Worm (Caenorhabditis elegans) whole organism, L3 larva: ENCODE data around the gene C45G9.10.
A peak's percentile ranks its signal among the peaks of the same experiment; 100 is the strongest.

Source experiments
- R02D3.7 ChIP-seq: fragments of 150-350 bp; optimal IDR thresholded peaks from 2 replicates; lab custom pipeline; 2014; ENCODE audit warnings: missing biosample characterization, missing genetic modification characterization
- ZK546.5 ChIP-seq: sonication (generic microtip); optimal IDR thresholded peaks from 2 replicates; lab custom pipeline; 2017; ENCODE audit warnings: missing biosample characterization, missing genetic modification characterization
- aly-2 ChIP-seq: fragments of 150-350 bp; optimal IDR thresholded peaks from 2 replicates; lab custom pipeline; 2014; ENCODE audit warnings: missing biosample characterization, missing genetic modification characterization
- ama-1 ChIP-seq: fragments of 150-350 bp; optimal IDR thresholded peaks from 2 replicates; lab custom pipeline; 2018
- ceh-16 ChIP-seq: sonication (generic microtip); optimal IDR thresholded peaks from 2 replicates; lab custom pipeline; 2017; ENCODE audit warnings: missing biosample characterization, missing genetic modification characterization
- ceh-28 ChIP-seq: fragments of 150-350 bp; optimal IDR thresholded peaks from 2 replicates; lab custom pipeline; 2014; ENCODE audit warnings: missing biosample characterization, missing genetic modification reagents, missing genetic modification characterization
- ceh-82 ChIP-seq: fragments of 150-350 bp; optimal IDR thresholded peaks from 2 replicates; lab custom pipeline; 2014; ENCODE audit warnings: missing biosample characterization, missing genetic modification characterization
- ceh-9 ChIP-seq: sonication (generic microtip); optimal IDR thresholded peaks from 2 replicates; lab custom pipeline; 2018; ENCODE audit warnings: missing biosample characterization, missing genetic modification characterization
- daf-12 ChIP-seq: fragments of 150-350 bp; optimal IDR thresholded peaks from 2 replicates; lab custom pipeline; 2014; ENCODE audit warnings: missing biosample characterization, missing genetic modification reagents, missing genetic modification characterization
- egl-27 ChIP-seq: sonication (generic microtip); optimal IDR thresholded peaks from 4 replicates; lab custom pipeline; 2017; ENCODE audit warnings: missing biosample characterization, missing genetic modification reagents, missing genetic modification characterization
- egl-5 ChIP-seq: fragments of 150-350 bp; optimal IDR thresholded peaks from 2 replicates; lab custom pipeline; 2017; ENCODE audit warnings: missing biosample characterization, missing genetic modification reagents, missing genetic modification characterization, inconsistent platforms
- elt-1 ChIP-seq: fragments of 150-350 bp; optimal IDR thresholded peaks from 2 replicates; lab custom pipeline; 2014; ENCODE audit warnings: missing biosample characterization, missing genetic modification characterization
- elt-2 ChIP-seq: sonication (generic microtip); optimal IDR thresholded peaks from 2 replicates; lab custom pipeline; 2016; ENCODE audit warnings: missing genetic modification reagents, mild to moderate bottlenecking, missing genetic modification characterization, missing compliant biosample characterization
- elt-3 ChIP-seq, 3 experiments: fragments of 150-350 bp in 1 of 3; sonication (generic microtip) in 2 of 3; optimal IDR thresholded peaks; 2 replicates in 2 of 3; 4 replicates in 1 of 3; lab custom pipeline; 2014 to 2017; ENCODE audit warnings: missing biosample characterization in 3 of 3, missing genetic modification characterization in 3 of 3
- eor-1 ChIP-seq, 2 experiments: fragments of 150-350 bp; optimal IDR thresholded peaks; 2 replicates each; lab custom pipeline; 2014 to 2018; ENCODE audit warnings: missing biosample characterization in 2 of 2, missing genetic modification characterization in 2 of 2
- fkh-10 ChIP-seq: sonication (generic microtip); optimal IDR thresholded peaks from 2 replicates; lab custom pipeline; 2017; ENCODE audit warnings: missing biosample characterization, missing genetic modification reagents, missing genetic modification characterization
- fkh-2 ChIP-seq: fragments of 150-350 bp; optimal IDR thresholded peaks from 2 replicates; lab custom pipeline; 2014; ENCODE audit warnings: missing biosample characterization, missing genetic modification reagents, missing genetic modification characterization
- fos-1 ChIP-seq: fragments of 150-350 bp; optimal IDR thresholded peaks from 2 replicates; lab custom pipeline; 2014; ENCODE audit warnings: missing biosample characterization, missing genetic modification characterization
- hmg-11 ChIP-seq: sonication (generic microtip); optimal IDR thresholded peaks from 2 replicates; lab custom pipeline; 2016; ENCODE audit warnings: missing genetic modification characterization, missing compliant biosample characterization
- jun-1 ChIP-seq: fragments of 150-350 bp; optimal IDR thresholded peaks from 2 replicates; lab custom pipeline; 2014; ENCODE audit warnings: missing biosample characterization, missing genetic modification reagents, missing genetic modification characterization
- lin-15B ChIP-seq: fragments of 150-350 bp; optimal IDR thresholded peaks from 2 replicates; lab custom pipeline; 2014; ENCODE audit warnings: missing biosample characterization, missing genetic modification characterization
- lin-39 ChIP-seq: fragments of 150-350 bp; optimal IDR thresholded peaks from 2 replicates; lab custom pipeline; 2018; ENCODE audit warnings: missing biosample characterization, missing genetic modification reagents, missing genetic modification characterization
- lsy-12 ChIP-seq: sonication (generic microtip); optimal IDR thresholded peaks from 2 replicates; lab custom pipeline; 2016; ENCODE audit warnings: mild to moderate bottlenecking, missing genetic modification characterization, missing compliant biosample characterization
- mdl-1 ChIP-seq: fragments of 150-350 bp; optimal IDR thresholded peaks from 2 replicates; lab custom pipeline; 2014; ENCODE audit warnings: missing biosample characterization, missing genetic modification characterization
- mml-1 ChIP-seq: fragments of 150-350 bp; sonication (generic microtip); optimal IDR thresholded peaks from 3 replicates; lab custom pipeline; 2014; ENCODE audit warnings: missing biosample characterization, missing genetic modification characterization
- nfya-1 ChIP-seq: sonication (generic microtip); optimal IDR thresholded peaks from 2 replicates; lab custom pipeline; 2017; ENCODE audit warnings: missing genetic modification characterization, mild to moderate bottlenecking, missing compliant biosample characterization, antibody characterized with exemption, moderate library complexity; ENCODE audit not compliant: insufficient read depth
- nhr-11 ChIP-seq: fragments of 150-350 bp; optimal IDR thresholded peaks from 2 replicates; lab custom pipeline; 2014; ENCODE audit warnings: missing biosample characterization, missing genetic modification characterization
- nhr-12 ChIP-seq: fragments of 150-350 bp; optimal IDR thresholded peaks from 2 replicates; lab custom pipeline; 2014; ENCODE audit warnings: missing biosample characterization, missing genetic modification characterization
- nhr-23 ChIP-seq: fragments of 150-350 bp; optimal IDR thresholded peaks from 2 replicates; lab custom pipeline; 2014; ENCODE audit warnings: missing biosample characterization, missing genetic modification reagents, missing genetic modification characterization
- nhr-237 ChIP-seq: fragments of 150-350 bp; optimal IDR thresholded peaks from 2 replicates; lab custom pipeline; 2014; ENCODE audit warnings: missing biosample characterization, missing genetic modification characterization
- nhr-25 ChIP-seq: sonication (generic microtip); optimal IDR thresholded peaks from 2 replicates; lab custom pipeline; 2017; ENCODE audit warnings: missing biosample characterization, missing genetic modification characterization
- nhr-28 ChIP-seq: fragments of 150-350 bp; optimal IDR thresholded peaks from 2 replicates; lab custom pipeline; 2014; ENCODE audit warnings: missing biosample characterization, missing genetic modification characterization
- nhr-43 ChIP-seq: sonication (generic microtip); optimal IDR thresholded peaks from 2 replicates; lab custom pipeline; 2016; ENCODE audit warnings: mild to moderate bottlenecking, missing genetic modification characterization, missing compliant biosample characterization; ENCODE audit not compliant: poor library complexity, severe bottlenecking
- nhr-67 ChIP-seq: fragments of 150-350 bp; optimal IDR thresholded peaks from 2 replicates; lab custom pipeline; 2014; ENCODE audit warnings: missing biosample characterization, missing genetic modification characterization
- nhr-76 ChIP-seq: fragments of 150-350 bp; sonication (generic microtip); optimal IDR thresholded peaks from 5 replicates; lab custom pipeline; 2014; ENCODE audit warnings: missing biosample characterization, missing genetic modification characterization
- nhr-77 ChIP-seq: fragments of 150-350 bp; optimal IDR thresholded peaks from 2 replicates; lab custom pipeline; 2014; ENCODE audit warnings: missing biosample characterization, missing genetic modification characterization
- pha-4 ChIP-seq: fragments of 150-350 bp; optimal IDR thresholded peaks from 2 replicates; lab custom pipeline; 2014; ENCODE audit warnings: missing biosample characterization, missing genetic modification reagents, missing genetic modification characterization
- pqm-1 ChIP-seq: fragments of 150-350 bp; optimal IDR thresholded peaks from 2 replicates; lab custom pipeline; 2017; ENCODE audit warnings: missing biosample characterization, missing genetic modification characterization, inconsistent platforms
- sea-2 ChIP-seq: fragments of 150-350 bp; sonication (generic microtip); optimal IDR thresholded peaks from 4 replicates; lab custom pipeline; 2014; ENCODE audit warnings: missing biosample characterization, missing genetic modification reagents, missing genetic modification characterization
- skn-1 ChIP-seq: fragments of 150-350 bp; optimal IDR thresholded peaks from 2 replicates; lab custom pipeline; 2014; ENCODE audit warnings: missing biosample characterization, missing genetic modification characterization
- snpc-4 ChIP-seq: fragments of 150-350 bp; optimal IDR thresholded peaks from 2 replicates; lab custom pipeline; 2014; ENCODE audit warnings: missing biosample characterization, missing genetic modification characterization
- tbx-2 ChIP-seq: sonication (generic microtip); optimal IDR thresholded peaks from 2 replicates; lab custom pipeline; 2016; ENCODE audit warnings: mild to moderate bottlenecking, missing genetic modification characterization, missing compliant biosample characterization
- unc-39 ChIP-seq: sonication (generic microtip); optimal IDR thresholded peaks from 4 replicates; lab custom pipeline; 2017; ENCODE audit warnings: missing biosample characterization, missing genetic modification characterization
- unc-62 ChIP-seq: fragments of 150-350 bp; sonication (generic microtip); optimal IDR thresholded peaks from 4 replicates; lab custom pipeline; 2014; ENCODE audit warnings: missing biosample characterization, missing genetic modification reagents, missing genetic modification characterization
- zag-1 ChIP-seq: fragments of 150-350 bp; optimal IDR thresholded peaks from 2 replicates; lab custom pipeline; 2014; ENCODE audit warnings: missing biosample characterization, missing genetic modification characterization
- ztf-11 ChIP-seq: fragments of 150-350 bp; optimal IDR thresholded peaks from 2 replicates; lab custom pipeline; 2014; ENCODE audit warnings: missing biosample characterization, missing genetic modification characterization
- ztf-4 ChIP-seq: fragments of 150-350 bp; optimal IDR thresholded peaks from 2 replicates; lab custom pipeline; 2014; ENCODE audit warnings: missing biosample characterization, missing genetic modification characterization

Gene C45G9.10

DNA sequence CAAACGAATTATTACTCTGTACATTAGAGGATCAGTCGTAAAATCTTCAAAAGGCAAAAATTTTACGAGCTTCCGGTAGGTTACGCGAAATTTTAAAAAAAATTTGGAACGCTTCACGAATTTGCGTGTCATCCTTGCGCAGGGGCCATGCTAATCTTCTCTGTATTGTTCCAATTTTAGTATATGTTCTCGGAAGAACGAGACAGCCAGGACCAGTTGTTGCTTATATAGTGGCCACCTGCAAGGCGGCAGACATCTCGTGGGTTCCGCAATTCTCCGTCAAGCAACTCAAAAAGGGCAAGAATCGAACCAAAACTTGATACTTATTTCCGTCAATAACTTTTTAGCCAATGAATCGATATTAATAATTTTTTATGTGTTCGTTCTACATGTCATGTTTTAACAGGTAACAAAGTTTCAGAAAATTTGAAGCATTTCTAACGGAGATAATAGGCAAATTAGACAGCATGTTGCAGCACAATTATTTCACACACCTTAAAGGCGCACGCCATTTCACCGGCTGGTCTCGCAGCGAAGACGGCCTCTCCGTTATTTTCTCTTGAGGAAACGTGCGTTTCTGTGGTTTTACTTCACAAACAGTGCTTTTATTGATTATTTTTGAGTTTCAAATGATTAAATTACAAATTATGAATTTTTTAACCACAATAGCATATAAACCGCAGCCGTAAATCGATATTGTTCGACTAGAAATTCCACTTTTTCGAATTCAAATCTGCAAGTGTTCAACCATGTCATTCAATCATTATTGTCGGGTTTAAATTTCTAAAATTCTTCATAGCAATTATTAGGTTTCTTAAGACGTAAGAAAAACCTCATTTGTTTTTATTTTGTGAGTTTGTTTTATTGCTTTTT lies 19.2 kb upstream of the C45G9.10 start (continued):
- TF ChIP-seq daf-12 (no peak), elt-2 (tag; lab: Kevin White, UChicago) (peak; percentile 65), nhr-67 (no peak), nfya-1 (tag; lab: Kevin White, UChicago) (peak; percentile 69), lsy-12 (peak; percentile 88), skn-1 (tag; lab: Kevin White, UChicago) (no peak), ceh-28 (tag; lab: Kevin White, UChicago) (peak; percentile 19), nhr-12 (tag; lab: Kevin White, UChicago) (no peak), eor-1 (tag; optimal IDR thresholded peaks at IDR 0.05; lab: Kevin White, UChicago) (peak in 1 of 2 experiments; percentile 52), jun-1 (peak; percentile 47), ama-1 (peak; percentile 90), ztf-11 (tag; lab: Kevin White, UChicago) (no peak), R02D3.7 (tag; lab: Kevin White, UChicago) (peak; percentile 60), zag-1 (no peak)

DNA sequence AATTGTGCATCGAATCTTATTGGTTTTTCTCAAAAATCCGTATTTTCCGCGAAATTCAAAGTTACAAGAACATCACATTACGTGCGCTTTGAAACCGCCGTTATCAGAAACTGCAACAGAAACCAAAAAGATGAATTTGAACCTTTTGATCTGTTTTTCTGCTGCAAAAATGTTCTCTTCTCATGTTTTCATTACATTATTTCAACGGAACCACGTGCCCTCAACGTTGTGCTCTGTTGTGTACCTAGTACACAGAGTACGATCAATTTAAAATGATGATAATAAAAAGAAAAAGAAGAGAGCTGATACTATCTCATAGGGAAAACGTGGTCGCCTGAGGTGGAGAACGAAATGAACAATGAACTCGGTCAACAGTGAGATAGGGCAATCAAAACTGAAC lies 16.4 kb upstream of the C45G9.10 start:
- TF ChIP-seq nhr-237 (tag; lab: Kevin White, UChicago) (no peak), ceh-9 (tag; lab: Kevin White, UChicago) (no peak), mml-1 (tag; lab: Kevin White, UChicago) (no peak), nhr-77 (tag; lab: Kevin White, UChicago) (no peak), ztf-11 (tag; lab: Kevin White, UChicago) (no peak), nfya-1 (tag; lab: Kevin White, UChicago) (peak; percentile 60), mdl-1 (peak; percentile 43), lin-15B (tag; lab: Kevin White, UChicago) (peak; percentile 6), nhr-43 (tag; lab: Kevin White, UChicago) (peak; percentile 81), lin-39 (tag; lab: Kevin White, UChicago) (no peak), unc-62 (GFP tag; lab: Kevin White, UChicago) (no peak), hmg-11 (tag; lab: Kevin White, UChicago) (no peak), ZK546.5 (tag; lab: Kevin White, UChicago) (no peak), unc-39 (tag; lab: Kevin White, UChicago) (no peak), nhr-25 (tag; lab: Kevin White, UChicago) (no peak), daf-12 (no peak), ceh-16 (tag; lab: Kevin White, UChicago) (no peak), egl-27 (tag; lab: Kevin White, UChicago) (no peak), pqm-1 (peak; percentile 99), skn-1 (tag; lab: Kevin White, UChicago) (peak; percentile 81), fkh-10 (no peak), aly-2 (tag; lab: Kevin White, UChicago) (no peak), lsy-12 (no peak), ztf-4 (peak; percentile 25), nhr-12 (tag; lab: Kevin White, UChicago) (no peak), egl-5 (tag; lab: Kevin White, UChicago) (no peak), elt-2 (tag; lab: Kevin White, UChicago) (peak; percentile 93), elt-1 (tag; lab: Kevin White, UChicago) (peak; percentile 7), zag-1 (no peak), pha-4 (peak; percentile 93), fos-1 (tag; lab: Kevin White, UChicago) (no peak), jun-1 (peak; percentile 78), eor-1 (tag; optimal IDR thresholded peaks at IDR 0.05; lab: Kevin White, UChicago) (no peak), ceh-28 (tag; lab: Kevin White, UChicago) (no peak), sea-2 (GFP tag; lab: Kevin White, UChicago) (no peak), fkh-2 (tag; lab: Kevin White, UChicago) (no peak), elt-3 (tag; optimal IDR thresholded peaks at IDR 0.05; lab: Kevin White, UChicago) (peak in 1 of 3 experiments; percentile 8), ceh-82 (tag; lab: Kevin White, UChicago) (no peak), R02D3.7 (tag; lab: Kevin White, UChicago) (no peak), nhr-11 (tag; lab: Kevin White, UChicago) (peak; percentile 37), nhr-23 (tag; lab: Kevin White, UChicago) (peak; percentile 82), nhr-76 (tag; lab: Kevin White, UChicago) (no peak), nhr-28 (tag; lab: Kevin White, UChicago) (no peak), snpc-4 (tag; lab: Kevin White, UChicago) (peak; percentile 10), nhr-67 (no peak), ama-1 (peak; percentile 26), tbx-2 (tag; lab: Kevin White, UChicago) (no peak)
